Fruit fly (Drosophila melanogaster): ENCODE data around the gene CG6650.
A peak's percentile ranks its signal among the peaks of the same experiment; 100 is the strongest.

Gene CG6650

dm6 chr3L:13993742-13994719, 37.2 kb upstream of the CG6650 start, which contains the start of gene CtsK1:
Gene CtsK1, plus strand, starts transcription at chr3L:13994231.
- peak; percentile 66 for TF ChIP-seq rgr (GFP tag; optimal IDR thresholded peaks at IDR 0.05)
- TF ChIP-seq CG32264 (GFP tag; optimal IDR thresholded peaks at IDR 0.05): peak; percentile 14
- TF ChIP-seq Vsx2 (GFP tag; optimal IDR thresholded peaks at IDR 0.05; ENCODE audit: partially characterized antibody): no peak
- no peak for TF ChIP-seq Hr78 (GFP tag; optimal IDR thresholded peaks at IDR 0.05)
- no peak for TF ChIP-seq dsf (GFP tag; optimal IDR thresholded peaks at IDR 0.05; ENCODE audit: borderline replicate concordance)
- TF ChIP-seq Dif (GFP tag; optimal IDR thresholded peaks at IDR 0.05; ENCODE audit: partially characterized antibody): no peak
- TF ChIP-seq dl (GFP tag; optimal IDR thresholded peaks at IDR 0.05; ENCODE audit: insufficient read depth in 1 of 2, partially characterized antibody in 2 of 2): no peak
- TF ChIP-seq fru (GFP tag; optimal IDR thresholded peaks at IDR 0.05): peak; percentile 68
- TF ChIP-seq Dfd (GFP tag; optimal IDR thresholded peaks at IDR 0.05): no peak
- peak; percentile 14 for TF ChIP-seq br (GFP tag; optimal IDR thresholded peaks at IDR 0.05)
- no peak for TF ChIP-seq Jra (GFP tag; optimal IDR thresholded peaks at IDR 0.05)
- TF ChIP-seq Rel (GFP tag; optimal IDR thresholded peaks at IDR 0.05): no peak
- no peak for TF ChIP-seq Rel (tag; optimal IDR thresholded peaks at IDR 0.05)
- no peak for TF ChIP-seq pan (optimal IDR thresholded peaks at IDR 0.05)
- peak; percentile 64 for TF ChIP-seq h (GFP tag; optimal IDR thresholded peaks at IDR 0.05)
- TF ChIP-seq CG9705 (GFP tag; optimal IDR thresholded peaks at IDR 0.05): no peak
- TF ChIP-seq Sp1 (GFP tag; optimal IDR thresholded peaks at IDR 0.05): peak; percentile 53
- TF ChIP-seq HLH106 (tag; optimal IDR thresholded peaks at IDR 0.05): peak; percentile 68
- peak; percentile 70 for TF ChIP-seq OdsH (GFP tag; optimal IDR thresholded peaks at IDR 0.05)
- TF ChIP-seq ey (GFP tag; optimal IDR thresholded peaks at IDR 0.05): peak; percentile 68
- no peak for TF ChIP-seq lola (GFP tag; optimal IDR thresholded peaks at IDR 0.05)
- peak; percentile 32 for TF ChIP-seq Hnf4 (GFP tag; optimal IDR thresholded peaks at IDR 0.05)
- TF ChIP-seq jim (GFP tag; optimal IDR thresholded peaks at IDR 0.05): no peak
- TF ChIP-seq psq (GFP tag; optimal IDR thresholded peaks at IDR 0.05): peak; percentile 61
- no peak for TF ChIP-seq dmrt93B (GFP tag; optimal IDR thresholded peaks at IDR 0.05)
- TF ChIP-seq brk (GFP tag; optimal IDR thresholded peaks at IDR 0.05): no peak
- no peak for TF ChIP-seq Abd-B (GFP tag; optimal IDR thresholded peaks at IDR 0.05)
- TF ChIP-seq sv (GFP tag; optimal IDR thresholded peaks at IDR 0.05): no peak
- TF ChIP-seq CrebA (GFP tag; optimal IDR thresholded peaks at IDR 0.05; ENCODE audit: borderline replicate concordance): no peak
- TF ChIP-seq Mio (GFP tag; optimal IDR thresholded peaks at IDR 0.05): no peak
- TF ChIP-seq sage (GFP tag; optimal IDR thresholded peaks at IDR 0.05): no peak
- TF ChIP-seq usp (GFP tag; optimal IDR thresholded peaks at IDR 0.05): no peak
- TF ChIP-seq tai (GFP tag; optimal IDR thresholded peaks at IDR 0.05): no peak
- no peak for TF ChIP-seq N (GFP tag; optimal IDR thresholded peaks at IDR 0.05)
- no peak for TF ChIP-seq Myc (optimal IDR thresholded peaks at IDR 0.05)
- no peak for TF ChIP-seq Hr83 (GFP tag; optimal IDR thresholded peaks at IDR 0.05; ENCODE audit: poor library complexity, severe bottlenecking)
- TF ChIP-seq woc (GFP tag; optimal IDR thresholded peaks at IDR 0.05): peak; percentile 27
- TF ChIP-seq foxo (GFP tag; optimal IDR thresholded peaks at IDR 0.05): peak in 1 of 2 experiments; percentile 73
- TF ChIP-seq GATAd (GFP tag; optimal IDR thresholded peaks at IDR 0.05): no peak

dm6 chr3L:13996437-13996836, 34.8 kb upstream of the CG6650 start:
- TF ChIP-seq usp (GFP tag; optimal IDR thresholded peaks at IDR 0.05) (no peak), Dfd (GFP tag; optimal IDR thresholded peaks at IDR 0.05) (no peak), Hnf4 (GFP tag; optimal IDR thresholded peaks at IDR 0.05) (no peak), tai (GFP tag; optimal IDR thresholded peaks at IDR 0.05) (no peak)

Data from whole organism, wandering third instar larva.